Worm (Caenorhabditis elegans) whole organism, L1 larva: Measurements from ENCODE around the gene emb-1.

Experiments used
- C16A3.4 ChIP-seq: fragments of 150-350 bp; optimal IDR thresholded peaks from 2 replicates; lab custom pipeline; 2014; ENCODE audit warnings: missing biosample characterization, missing genetic modification characterization
- C34B4.2 ChIP-seq: sonication (generic microtip); optimal IDR thresholded peaks from 2 replicates; lab custom pipeline; 2017; ENCODE audit warnings: mild to moderate bottlenecking, missing genetic modification characterization, missing compliant biosample characterization
- F16B12.6 ChIP-seq: fragments of 150-350 bp; optimal IDR thresholded peaks from 2 replicates; lab custom pipeline; 2014; ENCODE audit warnings: missing biosample characterization, missing genetic modification characterization
- Y116A8C.19 ChIP-seq: sonication (generic microtip); optimal IDR thresholded peaks from 2 replicates; lab custom pipeline; 2016; ENCODE audit warnings: missing compliant biosample characterization, missing genetic modification characterization, borderline replicate concordance
- aha-1 ChIP-seq: fragments of 150-350 bp; optimal IDR thresholded peaks from 2 replicates; lab custom pipeline; 2014; ENCODE audit warnings: missing biosample characterization, missing genetic modification characterization
- alr-1 ChIP-seq: fragments of 200-800 bp; sonication (Bioruptor generic); optimal IDR thresholded peaks from 2 replicates; lab custom pipeline; 2018; ENCODE audit warnings: borderline replicate concordance, mild to moderate bottlenecking, missing genetic modification characterization, missing compliant biosample characterization
- aly-2 ChIP-seq: fragments of 150-350 bp; optimal IDR thresholded peaks from 2 replicates; lab custom pipeline; 2014; ENCODE audit warnings: missing biosample characterization, missing genetic modification characterization
- blmp-1 ChIP-seq: fragments of 150-350 bp; optimal IDR thresholded peaks from 2 replicates; lab custom pipeline; 2014; ENCODE audit warnings: missing biosample characterization, missing genetic modification characterization
- ceh-8 ChIP-seq: fragments of 200-800 bp; sonication (Bioruptor generic); optimal IDR thresholded peaks from 2 replicates; lab custom pipeline; 2018; ENCODE audit warnings: mild to moderate bottlenecking, missing genetic modification characterization, moderate library complexity, missing compliant biosample characterization
- ceh-82 ChIP-seq, 3 experiments: fragments of 150-350 bp in 1 of 3; sonication (generic microtip) in 2 of 3; optimal IDR thresholded peaks; 2 replicates each; lab custom pipeline; 2014 to 2017; ENCODE audit warnings: missing biosample characterization in 3 of 3, missing genetic modification characterization in 3 of 3
- ceh-90 ChIP-seq: sonication (generic microtip); optimal IDR thresholded peaks from 2 replicates; lab custom pipeline; 2016; ENCODE audit warnings: missing genetic modification characterization, missing compliant biosample characterization
- ces-1 ChIP-seq: fragments of 150-350 bp; optimal IDR thresholded peaks from 2 replicates; lab custom pipeline; 2014; ENCODE audit warnings: missing biosample characterization, missing genetic modification reagents, missing genetic modification characterization
- dpl-1 ChIP-seq, 3 experiments: fragments of 150-350 bp in 2 of 3; sonication (generic microtip) in 1 of 3; optimal IDR thresholded peaks; 2 replicates each; lab custom pipeline; 2014 to 2017; ENCODE audit warnings: missing biosample characterization in 3 of 3, missing genetic modification characterization in 3 of 3, missing genetic modification reagents in 3 of 3
- dsc-1 ChIP-seq: sonication (generic microtip); optimal IDR thresholded peaks from 2 replicates; lab custom pipeline; 2016; ENCODE audit warnings: mild to moderate bottlenecking, missing genetic modification characterization, missing compliant biosample characterization
- efl-1 ChIP-seq, 4 experiments: fragments of 150-350 bp; optimal IDR thresholded peaks in 3 of 4; peaks in 1 of 4; 1 replicate in 1 of 4; 2 replicates in 3 of 4; lab custom pipeline; 2014; ENCODE audit warnings: missing biosample characterization in 2 of 4, missing genetic modification characterization in 2 of 4, missing genetic modification reagents in 2 of 4
- egl-27 ChIP-seq, 2 experiments: fragments of 150-350 bp in 1 of 2; sonication (generic microtip); optimal IDR thresholded peaks; 3 replicates each; lab custom pipeline; 2017 to 2018; ENCODE audit warnings: missing biosample characterization in 2 of 2, missing genetic modification characterization in 2 of 2, missing genetic modification reagents in 2 of 2
- elt-2 ChIP-seq: sonication (generic microtip); optimal IDR thresholded peaks from 2 replicates; lab custom pipeline; 2016; ENCODE audit warnings: missing genetic modification characterization, mild to moderate bottlenecking, inconsistent platforms, missing compliant biosample characterization, missing genetic modification reagents
- ets-5 ChIP-seq: fragments of 200-800 bp; sonication (Bioruptor generic); IDR thresholded peaks from 2 replicates; pipeline ENCODE4 v1.3.6; 2022; ENCODE audit warnings: missing genetic modification characterization, missing compliant biosample characterization
- fkh-4 ChIP-seq: sonication (generic microtip); optimal IDR thresholded peaks from 2 replicates; lab custom pipeline; 2016; ENCODE audit warnings: missing compliant biosample characterization, missing genetic modification characterization, borderline replicate concordance
- fos-1 ChIP-seq: fragments of 150-350 bp; optimal IDR thresholded peaks from 2 replicates; lab custom pipeline; 2014; ENCODE audit warnings: missing biosample characterization, missing genetic modification characterization
- grh-1 ChIP-seq: fragments of 200-800 bp; sonication (Bioruptor generic); IDR thresholded peaks from 2 replicates; pipeline ENCODE4 v1.3.6; 2022; ENCODE audit warnings: missing genetic modification reagents, missing genetic modification characterization, missing compliant biosample characterization
- hpl-2 ChIP-seq: fragments of 150-350 bp; optimal IDR thresholded peaks from 2 replicates; lab custom pipeline; 2014; ENCODE audit warnings: missing biosample characterization, missing genetic modification reagents, missing genetic modification characterization
- isw-1 ChIP-seq: fragments of 200-800 bp; sonication (Bioruptor generic); IDR thresholded peaks from 2 replicates; pipeline ENCODE4 v1.3.6; 2022; ENCODE audit warnings: missing genetic modification characterization, missing compliant biosample characterization
- lin-13 ChIP-seq: fragments of 150-350 bp; optimal IDR thresholded peaks from 2 replicates; lab custom pipeline; 2014; ENCODE audit warnings: missing biosample characterization, missing genetic modification reagents, missing genetic modification characterization
- lsy-2 ChIP-seq, 2 experiments: fragments of 150-350 bp; optimal IDR thresholded peaks; 2 replicates each; lab custom pipeline; 2014; ENCODE audit warnings: missing biosample characterization in 2 of 2, missing genetic modification characterization in 2 of 2
- mdl-1 ChIP-seq, 2 experiments: fragments of 150-350 bp; optimal IDR thresholded peaks; 2 replicates each; lab custom pipeline; 2014 to 2017; ENCODE audit warnings: missing biosample characterization in 2 of 2, missing genetic modification characterization in 2 of 2, inconsistent platforms in 1 of 2
- mef-2 ChIP-seq: fragments of 150-350 bp; optimal IDR thresholded peaks from 2 replicates; lab custom pipeline; 2014; ENCODE audit warnings: missing biosample characterization, missing genetic modification characterization
- nhr-11 ChIP-seq: fragments of 150-350 bp; optimal IDR thresholded peaks from 2 replicates; lab custom pipeline; 2014; ENCODE audit warnings: missing biosample characterization, missing genetic modification characterization
- nhr-12 ChIP-seq: sonication (generic microtip); optimal IDR thresholded peaks from 2 replicates; lab custom pipeline; 2017; ENCODE audit warnings: missing biosample characterization, missing genetic modification characterization
- nhr-19 ChIP-seq: fragments of 200-800 bp; sonication (Bioruptor generic); conservative IDR thresholded peaks from 2 replicates; pipeline ENCODE4 v1.3.6; 2022; ENCODE audit warnings: missing genetic modification characterization, missing compliant biosample characterization
- nhr-237 ChIP-seq: fragments of 150-350 bp; optimal IDR thresholded peaks from 2 replicates; lab custom pipeline; 2014; ENCODE audit warnings: missing biosample characterization, missing genetic modification characterization
- nhr-28 ChIP-seq: fragments of 150-350 bp; optimal IDR thresholded peaks from 2 replicates; lab custom pipeline; 2014; ENCODE audit warnings: missing biosample characterization, missing genetic modification characterization
- nhr-71 ChIP-seq: sonication (generic microtip); optimal IDR thresholded peaks from 2 replicates; lab custom pipeline; 2016; ENCODE audit warnings: mild to moderate bottlenecking, missing genetic modification characterization, moderate library complexity, missing compliant biosample characterization
- nhr-76 ChIP-seq: sonication (generic microtip); optimal IDR thresholded peaks from 2 replicates; lab custom pipeline; 2017; ENCODE audit warnings: missing biosample characterization, missing genetic modification characterization
- nhr-77 ChIP-seq: fragments of 150-350 bp; optimal IDR thresholded peaks from 2 replicates; lab custom pipeline; 2014; ENCODE audit warnings: missing biosample characterization, missing genetic modification characterization
- nhr-84 ChIP-seq: sonication (generic microtip); optimal IDR thresholded peaks from 2 replicates; lab custom pipeline; 2017; ENCODE audit warnings: missing biosample characterization, missing genetic modification characterization
- nhr-90 ChIP-seq: sonication (generic microtip); optimal IDR thresholded peaks from 2 replicates; lab custom pipeline; 2016; ENCODE audit warnings: mild to moderate bottlenecking, missing genetic modification characterization, missing compliant biosample characterization; ENCODE audit not compliant: poor library complexity
- pax-3 ChIP-seq: fragments of 200-800 bp; sonication (Bioruptor generic); optimal IDR thresholded peaks from 2 replicates; lab custom pipeline; 2018; ENCODE audit warnings: mild to moderate bottlenecking, missing genetic modification characterization, moderate library complexity, missing compliant biosample characterization
- pqm-1 ChIP-seq: sonication (generic microtip); optimal IDR thresholded peaks from 3 replicates; lab custom pipeline; 2017; ENCODE audit warnings: missing biosample characterization, missing genetic modification characterization
- rnt-1 ChIP-seq: sonication (generic microtip); optimal IDR thresholded peaks from 2 replicates; lab custom pipeline; 2016; ENCODE audit warnings: mild to moderate bottlenecking, missing genetic modification characterization, moderate library complexity, missing compliant biosample characterization
- snpc-4 ChIP-seq: fragments of 150-350 bp; optimal IDR thresholded peaks from 2 replicates; lab custom pipeline; 2014; ENCODE audit warnings: missing biosample characterization, missing genetic modification characterization
- snu-23 ChIP-seq: sonication (generic microtip); optimal IDR thresholded peaks from 2 replicates; lab custom pipeline; 2016; ENCODE audit warnings: missing genetic modification characterization, missing compliant biosample characterization
- sptf-1 ChIP-seq: fragments of 150-350 bp; optimal IDR thresholded peaks from 2 replicates; lab custom pipeline; 2014; ENCODE audit warnings: missing biosample characterization, missing genetic modification characterization
- sup-37 ChIP-seq: fragments of 200-800 bp; sonication (Bioruptor generic); optimal IDR thresholded peaks from 2 replicates; lab custom pipeline; 2018; ENCODE audit warnings: mild to moderate bottlenecking, missing genetic modification characterization, missing compliant biosample characterization
- swsn-7 ChIP-seq: sonication (generic microtip); optimal IDR thresholded peaks from 2 replicates; lab custom pipeline; 2016; ENCODE audit warnings: missing genetic modification characterization, missing compliant biosample characterization
- tlp-1 ChIP-seq: fragments of 150-350 bp; optimal IDR thresholded peaks from 2 replicates; lab custom pipeline; 2014; ENCODE audit warnings: missing biosample characterization, missing genetic modification characterization
- unc-30 ChIP-seq: sonication (generic microtip); optimal IDR thresholded peaks from 2 replicates; lab custom pipeline; 2017; ENCODE audit warnings: missing biosample characterization, missing genetic modification characterization
- unc-86 ChIP-seq: sonication (generic microtip); optimal IDR thresholded peaks from 2 replicates; lab custom pipeline; 2016; ENCODE audit warnings: missing genetic modification characterization, missing compliant biosample characterization
- unc-98 ChIP-seq: fragments of 200-800 bp; sonication (Bioruptor generic); IDR thresholded peaks from 2 replicates; pipeline ENCODE4 v1.3.6; 2022; ENCODE audit warnings: missing genetic modification characterization, missing compliant biosample characterization
- vab-15 ChIP-seq: sonication (generic microtip); optimal IDR thresholded peaks from 2 replicates; lab custom pipeline; 2017; ENCODE audit warnings: missing genotype, mild to moderate bottlenecking, missing genetic modification characterization, missing compliant biosample characterization
- zip-4 ChIP-seq: fragments of 200-800 bp; sonication (Bioruptor generic); optimal IDR thresholded peaks from 2 replicates; lab custom pipeline; 2018; ENCODE audit warnings: mild to moderate bottlenecking, missing genetic modification characterization, moderate library complexity, missing compliant biosample characterization
- ztf-11 ChIP-seq, 2 experiments: sonication (generic microtip); optimal IDR thresholded peaks; 2 replicates each; lab custom pipeline; 2016 to 2017; ENCODE audit warnings: missing genetic modification characterization in 2 of 2, missing biosample characterization in 1 of 2, missing compliant biosample characterization in 1 of 2

Gene emb-1

DNA sequence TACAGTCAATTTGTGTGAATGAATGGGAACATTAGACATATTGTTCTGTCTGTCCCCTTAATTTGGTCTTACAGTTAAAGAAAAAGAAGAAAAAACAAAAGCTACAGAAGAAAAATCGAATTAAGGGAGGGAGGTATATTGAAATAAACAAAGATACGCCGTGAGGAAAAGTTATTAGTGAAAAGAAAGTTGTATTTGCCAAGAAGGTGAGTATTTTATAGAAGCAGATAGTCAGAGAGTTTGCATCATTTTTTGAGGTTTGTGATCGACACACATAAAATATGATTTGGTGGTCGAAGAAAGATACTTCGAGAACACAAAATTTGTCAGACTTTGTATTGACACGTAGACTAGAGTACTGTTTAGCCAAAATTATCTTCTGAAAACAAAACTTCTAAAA, 27.1 kb downstream of the emb-1 start (continued):
- TF ChIP-seq blmp-1 (tag; lab: Kevin White, UChicago) = peak; percentile 35
- no peak for TF ChIP-seq ets-5
- TF ChIP-seq nhr-28 (tag; lab: Kevin White, UChicago) = no peak

- TF ChIP-seq nhr-28 (tag; lab: Kevin White, UChicago) (no peak), pax-3 (tag; lab: Kevin White, UChicago) (no peak), fos-1 (tag; lab: Kevin White, UChicago) (no peak), sptf-1 (tag; lab: Kevin White, UChicago) (no peak), unc-30 (no peak), pqm-1 (peak; percentile 78), nhr-19 (GFP tag; lab: Robert Waterston, UW) (0 out of 2 replicates have a peak, but pooled peaks have one; percentile 11), vab-15 (tag; lab: Kevin White, UChicago) (no peak), nhr-71 (peak; percentile 50), grh-1 (no peak), fkh-4 (tag; lab: Kevin White, UChicago) (no peak), efl-1 (optimal IDR thresholded peaks at IDR 0.05; lab: Kevin White, UChicago) (no peak), efl-1 (GFP tag; optimal IDR thresholded peaks at IDR 0.05 in 1 of 2; lab: Kevin White, UChicago) (peak in 1 of 2 experiments; percentile 93), ceh-90 (tag; lab: Kevin White, UChicago) (no peak), nhr-12 (tag; lab: Kevin White, UChicago) (no peak), ceh-82 (tag; optimal IDR thresholded peaks at IDR 0.05; lab: Kevin White, UChicago) (no peak), egl-27 (tag; optimal IDR thresholded peaks at IDR 0.05; lab: Kevin White, UChicago) (no peak), nhr-11 (tag; lab: Kevin White, UChicago) (no peak), sup-37 (GFP tag; lab: Kevin White, UChicago) (no peak), F16B12.6 (no peak), unc-86 (tag; lab: Kevin White, UChicago) (no peak), lsy-2 (tag; optimal IDR thresholded peaks at IDR 0.05; lab: Kevin White, UChicago) (peak in 1 of 2 experiments; percentile 35), swsn-7 (tag; lab: Kevin White, UChicago) (no peak), dpl-1 (GFP tag; optimal IDR thresholded peaks at IDR 0.05; lab: Kevin White, UChicago) (no peak), nhr-237 (no peak), ces-1 (GFP tag; lab: Kevin White, UChicago) (no peak), zip-4 (GFP tag; lab: Kevin White, UChicago) (no peak), isw-1 (GFP tag; lab: Robert Waterston, UW) (no peak), Y116A8C.19 (tag; lab: Kevin White, UChicago) (no peak), mef-2 (tag; lab: Kevin White, UChicago) (no peak), nhr-84 (tag; lab: Kevin White, UChicago) (no peak), hpl-2 (no peak), snu-23 (GFP tag; lab: Kevin White, UChicago) (peak; percentile 18), dsc-1 (tag; lab: Kevin White, UChicago) (no peak), C16A3.4 (tag; lab: Kevin White, UChicago) (peak; percentile 3), rnt-1 (tag; lab: Kevin White, UChicago) (no peak), nhr-76 (no peak), lin-13 (GFP tag; lab: Kevin White, UChicago) (no peak), alr-1 (tag; lab: Kevin White, UChicago) (no peak), ztf-11 (tag; optimal IDR thresholded peaks at IDR 0.05; lab: Kevin White, UChicago) (no peak), unc-98 (GFP tag; lab: Robert Waterston, UW) (no peak), nhr-90 (tag; lab: Kevin White, UChicago) (peak; percentile 40), aha-1 (tag; lab: Kevin White, UChicago) (no peak), aly-2 (tag; lab: Kevin White, UChicago) (no peak), nhr-77 (tag; lab: Kevin White, UChicago) (no peak), tlp-1 (peak; percentile 40), mdl-1 (tag; optimal IDR thresholded peaks at IDR 0.05; lab: Kevin White, UChicago) (no peak), ceh-8 (GFP tag; lab: Kevin White, UChicago) (no peak), snpc-4 (tag; lab: Kevin White, UChicago) (no peak), C34B4.2 (tag; lab: Kevin White, UChicago) (no peak), elt-2 (tag; lab: Kevin White, UChicago) (peak; percentile 93)
These were observed 28.0 kb downstream of the emb-1 start for ce11 chrIII:5201267-5201666.
